Worm (Caenorhabditis elegans) whole organism, L1 larva: ENCODE data around the gene C10A4.1.
A peak's percentile ranks its signal among the peaks of the same experiment; 100 is the strongest.

Experiments used
- C16A3.4 ChIP-seq: fragments of 150-350 bp; optimal IDR thresholded peaks from 2 replicates; lab custom pipeline; 2014; ENCODE audit warnings: missing biosample characterization, missing genetic modification characterization
- C34B4.2 ChIP-seq: sonication (generic microtip); optimal IDR thresholded peaks from 2 replicates; lab custom pipeline; 2017; ENCODE audit warnings: mild to moderate bottlenecking, missing genetic modification characterization, missing compliant biosample characterization
- aha-1 ChIP-seq: fragments of 150-350 bp; optimal IDR thresholded peaks from 2 replicates; lab custom pipeline; 2014; ENCODE audit warnings: missing biosample characterization, missing genetic modification characterization
- alr-1 ChIP-seq: fragments of 200-800 bp; sonication (Bioruptor generic); optimal IDR thresholded peaks from 2 replicates; lab custom pipeline; 2018; ENCODE audit warnings: borderline replicate concordance, mild to moderate bottlenecking, missing genetic modification characterization, missing compliant biosample characterization
- aly-2 ChIP-seq: fragments of 150-350 bp; optimal IDR thresholded peaks from 2 replicates; lab custom pipeline; 2014; ENCODE audit warnings: missing biosample characterization, missing genetic modification characterization
- ama-1 ChIP-seq: fragments of 150-350 bp; optimal IDR thresholded peaks from 2 replicates; lab custom pipeline; 2014
- ceh-63 ChIP-seq: fragments of 200-800 bp; sonication (Bioruptor generic); optimal IDR thresholded peaks from 2 replicates; lab custom pipeline; 2018; ENCODE audit warnings: mild to moderate bottlenecking, missing genetic modification characterization, missing compliant biosample characterization
- efl-3 ChIP-seq: fragments of 200-800 bp; sonication (Bioruptor generic); optimal IDR thresholded peaks from 2 replicates; lab custom pipeline; 2018; ENCODE audit warnings: mild to moderate bottlenecking, missing genetic modification characterization, missing compliant biosample characterization
- egl-27 ChIP-seq, 2 experiments: fragments of 150-350 bp in 1 of 2; sonication (generic microtip); optimal IDR thresholded peaks; 3 replicates each; lab custom pipeline; 2017 to 2018; ENCODE audit warnings: missing biosample characterization in 2 of 2, missing genetic modification characterization in 2 of 2, missing genetic modification reagents in 2 of 2
- ets-5 ChIP-seq: fragments of 200-800 bp; sonication (Bioruptor generic); IDR thresholded peaks from 2 replicates; pipeline ENCODE4 v1.3.6; 2022; ENCODE audit warnings: missing genetic modification characterization, missing compliant biosample characterization
- fkh-10 ChIP-seq: sonication (generic microtip); optimal IDR thresholded peaks from 2 replicates; lab custom pipeline; 2017; ENCODE audit warnings: missing biosample characterization, missing genetic modification reagents, missing genetic modification characterization
- fkh-4 ChIP-seq: sonication (generic microtip); optimal IDR thresholded peaks from 2 replicates; lab custom pipeline; 2016; ENCODE audit warnings: missing compliant biosample characterization, missing genetic modification characterization, borderline replicate concordance
- fkh-8 ChIP-seq: sonication (generic microtip); optimal IDR thresholded peaks from 2 replicates; lab custom pipeline; 2016; ENCODE audit warnings: mild to moderate bottlenecking, missing genetic modification characterization, missing compliant biosample characterization
- grh-1 ChIP-seq: fragments of 200-800 bp; sonication (Bioruptor generic); IDR thresholded peaks from 2 replicates; pipeline ENCODE4 v1.3.6; 2022; ENCODE audit warnings: missing genetic modification reagents, missing genetic modification characterization, missing compliant biosample characterization
- hlh-4 ChIP-seq: sonication (generic microtip); optimal IDR thresholded peaks from 2 replicates; lab custom pipeline; 2016; ENCODE audit warnings: mild to moderate bottlenecking, missing genetic modification characterization, missing compliant biosample characterization
- isw-1 ChIP-seq: fragments of 200-800 bp; sonication (Bioruptor generic); IDR thresholded peaks from 2 replicates; pipeline ENCODE4 v1.3.6; 2022; ENCODE audit warnings: missing genetic modification characterization, missing compliant biosample characterization
- jun-1 ChIP-seq: fragments of 150-350 bp; optimal IDR thresholded peaks from 2 replicates; lab custom pipeline; 2014; ENCODE audit warnings: missing biosample characterization, missing genetic modification reagents, missing genetic modification characterization
- lin-15B ChIP-seq: fragments of 150-350 bp; sonication (generic microtip); optimal IDR thresholded peaks from 3 replicates; lab custom pipeline; 2014; ENCODE audit warnings: missing biosample characterization, missing genetic modification characterization
- lin-35 ChIP-seq, 2 experiments: fragments of 150-350 bp; optimal IDR thresholded peaks; 2 replicates each; lab custom pipeline; 2014; ENCODE audit warnings: missing biosample characterization in 2 of 2, missing genetic modification characterization in 2 of 2, missing genetic modification reagents in 2 of 2
- lin-39 ChIP-seq: fragments of 150-350 bp; optimal IDR thresholded peaks from 2 replicates; lab custom pipeline; 2014; ENCODE audit warnings: missing biosample characterization, missing genetic modification reagents, missing genetic modification characterization
- mab-9 ChIP-seq: fragments of 200-800 bp; sonication (Bioruptor generic); IDR thresholded peaks from 2 replicates; pipeline ENCODE4 v1.3.6; 2022; ENCODE audit warnings: missing genetic modification reagents, missing genetic modification characterization, missing compliant biosample characterization
- mdl-1 ChIP-seq, 2 experiments: fragments of 150-350 bp; optimal IDR thresholded peaks; 2 replicates each; lab custom pipeline; 2014 to 2017; ENCODE audit warnings: missing biosample characterization in 2 of 2, missing genetic modification characterization in 2 of 2, inconsistent platforms in 1 of 2
- nhr-11 ChIP-seq: fragments of 150-350 bp; optimal IDR thresholded peaks from 2 replicates; lab custom pipeline; 2014; ENCODE audit warnings: missing biosample characterization, missing genetic modification characterization
- nhr-19 ChIP-seq: fragments of 200-800 bp; sonication (Bioruptor generic); conservative IDR thresholded peaks from 2 replicates; pipeline ENCODE4 v1.3.6; 2022; ENCODE audit warnings: missing genetic modification characterization, missing compliant biosample characterization
- nhr-47 ChIP-seq: sonication (generic microtip); optimal IDR thresholded peaks from 2 replicates; lab custom pipeline; 2016; ENCODE audit warnings: mild to moderate bottlenecking, missing genetic modification characterization, moderate library complexity, missing compliant biosample characterization
- nhr-71 ChIP-seq: sonication (generic microtip); optimal IDR thresholded peaks from 2 replicates; lab custom pipeline; 2016; ENCODE audit warnings: mild to moderate bottlenecking, missing genetic modification characterization, moderate library complexity, missing compliant biosample characterization
- nhr-76 ChIP-seq: sonication (generic microtip); optimal IDR thresholded peaks from 2 replicates; lab custom pipeline; 2017; ENCODE audit warnings: missing biosample characterization, missing genetic modification characterization
- nhr-84 ChIP-seq: sonication (generic microtip); optimal IDR thresholded peaks from 2 replicates; lab custom pipeline; 2017; ENCODE audit warnings: missing biosample characterization, missing genetic modification characterization
- pax-3 ChIP-seq: fragments of 200-800 bp; sonication (Bioruptor generic); optimal IDR thresholded peaks from 2 replicates; lab custom pipeline; 2018; ENCODE audit warnings: mild to moderate bottlenecking, missing genetic modification characterization, moderate library complexity, missing compliant biosample characterization
- pqm-1 ChIP-seq: sonication (generic microtip); optimal IDR thresholded peaks from 3 replicates; lab custom pipeline; 2017; ENCODE audit warnings: missing biosample characterization, missing genetic modification characterization
- rnt-1 ChIP-seq: sonication (generic microtip); optimal IDR thresholded peaks from 2 replicates; lab custom pipeline; 2016; ENCODE audit warnings: mild to moderate bottlenecking, missing genetic modification characterization, moderate library complexity, missing compliant biosample characterization
- snpc-4 ChIP-seq: fragments of 150-350 bp; optimal IDR thresholded peaks from 2 replicates; lab custom pipeline; 2014; ENCODE audit warnings: missing biosample characterization, missing genetic modification characterization
- snu-23 ChIP-seq: sonication (generic microtip); optimal IDR thresholded peaks from 2 replicates; lab custom pipeline; 2016; ENCODE audit warnings: missing genetic modification characterization, missing compliant biosample characterization
- sptf-1 ChIP-seq: fragments of 150-350 bp; optimal IDR thresholded peaks from 2 replicates; lab custom pipeline; 2014; ENCODE audit warnings: missing biosample characterization, missing genetic modification characterization
- sup-37 ChIP-seq: fragments of 200-800 bp; sonication (Bioruptor generic); optimal IDR thresholded peaks from 2 replicates; lab custom pipeline; 2018; ENCODE audit warnings: mild to moderate bottlenecking, missing genetic modification characterization, missing compliant biosample characterization
- unc-62 ChIP-seq: fragments of 150-350 bp; optimal IDR thresholded peaks from 2 replicates; lab custom pipeline; 2014; ENCODE audit warnings: missing biosample characterization, missing genetic modification reagents, missing genetic modification characterization
- zip-4 ChIP-seq: fragments of 200-800 bp; sonication (Bioruptor generic); optimal IDR thresholded peaks from 2 replicates; lab custom pipeline; 2018; ENCODE audit warnings: mild to moderate bottlenecking, missing genetic modification characterization, moderate library complexity, missing compliant biosample characterization

The C10A4.1 gene

DNA sequence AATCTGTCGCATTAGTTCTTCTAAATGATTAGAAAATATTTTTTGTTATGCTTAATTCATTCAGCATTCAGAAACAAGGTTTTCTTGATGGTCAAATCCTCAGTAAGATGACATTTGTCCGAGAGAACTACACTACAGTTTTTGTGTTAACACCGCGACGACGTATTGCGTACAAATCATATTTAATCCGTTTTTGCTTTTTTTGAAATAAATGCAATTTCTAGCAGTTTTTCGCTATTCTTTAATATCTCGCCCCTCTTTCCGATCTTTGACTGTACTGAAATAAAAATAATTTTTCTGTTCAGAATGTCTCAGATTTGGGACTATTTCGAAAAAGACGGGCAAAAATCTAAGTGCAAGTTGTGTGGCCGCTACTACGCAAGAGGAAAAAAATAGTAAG lies at the start of gene C10A4.1:
TSS of gene C10A4.1 (plus strand) at position 301 of the 400 bp plus-strand sequence.
- TF ChIP-seq hlh-4 (no peak), nhr-47 (tag; lab: Kevin White, UChicago) (no peak), isw-1 (GFP tag; lab: Robert Waterston, UW) (no peak)

DNA sequence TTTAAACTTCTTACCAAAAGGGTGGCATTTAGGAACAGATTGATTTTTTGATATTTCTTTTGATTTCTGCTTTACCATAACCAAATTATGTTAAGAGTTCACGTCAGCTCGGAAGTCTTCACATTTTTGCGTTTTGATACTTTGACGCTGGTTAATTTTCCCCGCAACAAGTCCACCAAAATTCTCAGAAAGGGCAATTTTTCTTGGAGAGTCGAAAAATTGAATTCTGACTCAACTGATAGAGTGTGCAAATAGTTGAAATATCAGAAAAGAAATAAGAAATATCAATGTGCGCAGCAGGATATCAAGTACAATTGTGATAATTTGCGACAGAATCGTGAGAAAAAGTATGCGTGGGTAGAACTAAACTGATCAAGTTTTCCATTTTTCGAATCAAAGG lies 46.4 kb upstream of the C10A4.1 start:
- no peak for TF ChIP-seq grh-1 (GFP tag; lab: Robert Waterston, UW)
- peak; percentile 41 for TF ChIP-seq nhr-47 (tag; lab: Kevin White, UChicago)
- TF ChIP-seq nhr-71 (tag; lab: Kevin White, UChicago): peak; percentile 50
- peak; percentile 84 for TF ChIP-seq fkh-8 (tag; lab: Kevin White, UChicago)
- TF ChIP-seq, all 84 proteins: peak for 3

DNA sequence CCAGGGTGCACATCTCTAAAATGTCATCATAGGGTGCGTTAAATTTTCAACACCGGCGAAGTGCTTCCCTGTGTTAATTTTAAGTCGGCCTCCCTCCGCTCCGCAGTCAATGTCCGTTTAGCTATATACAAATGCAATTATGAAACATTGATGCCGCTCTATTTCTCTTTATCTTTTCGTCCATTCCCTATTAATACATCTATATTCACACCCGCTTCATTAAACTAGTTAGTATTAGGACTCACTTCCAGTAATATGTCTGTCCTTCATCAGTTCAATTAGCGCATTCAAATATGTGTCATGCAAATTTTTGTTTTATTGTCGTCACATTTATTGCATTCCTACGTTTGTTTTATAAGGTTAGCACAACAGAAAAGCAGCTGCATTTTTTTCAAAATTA lies 44.2 kb upstream of the C10A4.1 start:
- TF ChIP-seq snu-23 (GFP tag; lab: Kevin White, UChicago) (no peak), sptf-1 (tag; lab: Kevin White, UChicago) (no peak), mdl-1 (tag; optimal IDR thresholded peaks at IDR 0.05; lab: Kevin White, UChicago) (no peak), alr-1 (tag; lab: Kevin White, UChicago) (no peak), lin-15B (tag; lab: Kevin White, UChicago) (no peak), egl-27 (tag; optimal IDR thresholded peaks at IDR 0.05; lab: Kevin White, UChicago) (no peak), lin-39 (no peak), ceh-63 (no peak), C34B4.2 (no peak), mab-9 (no peak), ama-1 (lab: Kevin White, UChicago) (no peak), unc-62 (GFP tag; lab: Kevin White, UChicago) (no peak), fkh-10 (no peak), lin-35 (GFP tag; optimal IDR thresholded peaks at IDR 0.05; lab: Kevin White, UChicago) (no peak), pqm-1 (tag; lab: Kevin White, UChicago) (no peak), aly-2 (tag; lab: Kevin White, UChicago) (no peak), jun-1 (no peak), aha-1 (tag; lab: Kevin White, UChicago) (no peak), sup-37 (GFP tag; lab: Kevin White, UChicago) (no peak)

DNA sequence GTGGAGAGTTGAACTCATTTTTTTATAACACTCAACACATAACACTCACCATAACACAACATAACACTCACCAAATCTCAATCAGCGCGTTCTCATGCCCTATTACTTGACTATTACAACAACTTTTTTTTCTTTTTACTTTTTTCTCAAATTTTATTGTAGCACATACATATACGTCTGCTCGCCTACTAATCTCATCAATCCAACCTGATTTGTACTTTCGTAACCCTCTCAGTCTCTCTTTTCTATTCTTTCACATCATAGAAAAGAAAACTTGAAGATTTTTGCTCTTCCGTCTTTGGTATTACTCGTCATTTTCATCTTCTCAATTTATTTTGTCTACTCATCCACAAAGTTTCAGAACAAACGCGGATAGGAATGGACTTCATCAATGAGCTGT lies 39.2 kb upstream of the C10A4.1 start, which contains the start of gene npr-8:
TSS of gene npr-8 (plus strand) at position 362 of the 400 bp plus-strand sequence.
- TF ChIP-seq fkh-10 (peak; percentile 53), ets-5 (GFP tag; lab: Robert Waterston, UW) (no peak)

DNA sequence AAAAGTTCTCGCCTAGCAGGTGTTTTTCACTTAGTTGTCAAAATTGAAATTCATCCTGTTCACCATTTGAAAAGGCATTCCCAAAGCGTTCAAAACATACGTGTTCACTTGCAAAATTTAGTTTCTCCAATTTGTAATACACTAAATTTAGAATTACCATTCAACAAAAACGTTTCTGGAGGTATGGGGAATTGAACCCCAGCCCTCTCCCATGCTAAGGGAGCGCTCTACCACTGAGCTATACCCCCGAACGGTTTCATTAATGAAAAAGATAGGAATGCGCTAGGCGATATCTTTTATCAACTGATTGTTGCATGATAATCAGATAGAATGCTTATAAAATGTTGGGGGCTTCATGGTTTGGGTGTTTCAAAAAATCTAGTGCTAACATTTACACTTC lies 37.6 kb upstream of the C10A4.1 start:
- TF ChIP-seq pax-3 (tag; lab: Kevin White, UChicago) (no peak), nhr-11 (tag; lab: Kevin White, UChicago) (no peak), C16A3.4 (no peak), snpc-4 (tag; lab: Kevin White, UChicago) (no peak), nhr-19 (GFP tag; lab: Robert Waterston, UW) (no peak), fkh-4 (tag; lab: Kevin White, UChicago) (no peak)
- TF ChIP-seq, all 84 proteins: peak for 0

DNA sequence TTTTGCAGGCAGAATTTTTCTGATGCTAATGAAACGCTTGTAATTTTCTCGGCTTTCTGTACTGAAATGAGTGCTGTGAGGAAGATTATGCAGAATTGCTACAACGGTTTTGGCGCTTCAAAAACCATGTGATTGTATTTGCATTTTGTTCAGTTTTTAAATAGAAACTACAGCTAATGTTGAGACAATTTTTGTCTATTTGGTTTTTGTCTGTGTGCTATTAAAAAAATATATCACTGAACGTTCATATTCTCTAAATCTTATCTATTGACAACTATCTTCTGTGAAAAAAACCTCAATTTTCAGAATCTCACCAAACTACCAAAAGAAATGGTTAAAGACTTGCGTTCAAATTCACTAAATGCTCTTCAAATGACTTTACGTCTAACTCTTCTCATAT lies 25.9 kb upstream of the C10A4.1 start, which contains the start of gene C10A4.6:
TSS of gene C10A4.6 (plus strand) at position 301 of the 400 bp plus-strand sequence.
- no peak for TF ChIP-seq lin-15B (tag; lab: Kevin White, UChicago)
- TF ChIP-seq nhr-84 (tag; lab: Kevin White, UChicago): no peak
- no peak for TF ChIP-seq hlh-4
- no peak for TF ChIP-seq efl-3 (GFP tag; lab: Kevin White, UChicago)
- TF ChIP-seq nhr-11 (tag; lab: Kevin White, UChicago): no peak
- TF ChIP-seq rnt-1 (tag; lab: Kevin White, UChicago): no peak
- no peak for TF ChIP-seq nhr-76
- TF ChIP-seq zip-4: no peak
